Worm (Caenorhabditis elegans): ENCODE data around the gene F10E9.2.

The F10E9.2 gene

DNA sequence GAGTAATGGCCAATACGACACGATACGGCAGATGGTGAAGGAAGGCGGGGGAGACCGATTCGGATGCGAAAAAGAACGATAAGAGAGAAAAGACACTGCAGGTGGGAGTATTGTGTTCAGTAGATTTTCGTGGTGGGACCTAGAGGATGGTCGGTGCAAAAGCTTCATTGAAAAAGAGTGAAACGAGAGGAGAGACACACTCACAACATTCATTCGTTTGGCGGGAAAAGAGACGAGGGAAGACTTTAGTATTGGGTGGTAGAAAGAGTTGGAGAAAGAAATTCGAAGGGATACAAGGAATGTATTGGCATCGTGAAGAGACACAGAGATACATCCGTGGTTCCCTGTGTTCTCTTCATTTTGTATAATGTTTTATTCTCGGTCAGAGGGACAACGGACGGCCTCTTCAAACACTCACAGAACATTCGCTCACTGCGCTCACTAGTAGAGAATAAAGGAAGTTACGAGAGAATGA, 44.0 kb downstream of the F10E9.2 start (continued):
- TF ChIP-seq mxl-2 (GFP tag; conservative IDR thresholded peaks at IDR 0.05) = no peak
- TF ChIP-seq tag-97 (GFP tag; IDR thresholded peaks at IDR 0.05) = no peak
- no peak for TF ChIP-seq R02D3.7 (tag; optimal IDR thresholded peaks at IDR 0.05)
- no peak for TF ChIP-seq Y48G9A.11 (GFP tag; IDR thresholded peaks at IDR 0.05)
- no peak for TF ChIP-seq snpc-4 (tag; optimal IDR thresholded peaks at IDR 0.05)
- TF ChIP-seq attf-4 (tag; optimal IDR thresholded peaks at IDR 0.05) = no peak
- TF ChIP-seq lin-38 (GFP tag; IDR thresholded peaks at IDR 0.05) = peak; percentile 68
- TF ChIP-seq pha-4 (GFP tag; IDR thresholded peaks at IDR 0.05) = no peak
- peak; percentile 43 for TF ChIP-seq pha-4 (tag; optimal IDR thresholded peaks at IDR 0.05)
- TF ChIP-seq jun-1 (tag; optimal IDR thresholded peaks at IDR 0.05) = no peak
- TF ChIP-seq lim-7 (GFP tag; IDR thresholded peaks at IDR 0.05) = peak; percentile 49; the same call in 1 of the 2 replicates
- peak; percentile 66 for TF ChIP-seq nhr-28 (tag; optimal IDR thresholded peaks at IDR 0.05)
- TF ChIP-seq set-16 (GFP tag; IDR thresholded peaks at IDR 0.05) = no peak
- no peak for TF ChIP-seq nhr-237 (tag; optimal IDR thresholded peaks at IDR 0.05)
- TF ChIP-seq lin-29 (GFP tag; IDR thresholded peaks at IDR 0.05) = no peak
- TF ChIP-seq Y75B8A.6 (GFP tag; IDR thresholded peaks at IDR 0.05) = no peak
- peak; percentile 1 for TF ChIP-seq mes-2 (tag; optimal IDR thresholded peaks at IDR 0.05; ENCODE audit: poor library complexity, severe bottlenecking)
- no peak; the same call in 1 of the 2 replicates for TF ChIP-seq egl-43 (GFP tag; IDR thresholded peaks at IDR 0.05)
- TF ChIP-seq ceh-32 (tag; optimal IDR thresholded peaks at IDR 0.05; ENCODE audit: poor library complexity) = no peak
- no peak for TF ChIP-seq php-3 (GFP tag; IDR thresholded peaks at IDR 0.05)
- no peak for TF ChIP-seq lir-3 (tag; optimal IDR thresholded peaks at IDR 0.05)
- peak; percentile 62 for TF ChIP-seq nhr-48 (tag; optimal IDR thresholded peaks at IDR 0.05)
- peak in 1 of 2 experiments; percentile 49 for TF ChIP-seq hif-1 (tag; optimal IDR thresholded peaks at IDR 0.05)
- peak; percentile 58 for TF ChIP-seq nhr-77 (tag; optimal IDR thresholded peaks at IDR 0.05)
- TF ChIP-seq mxl-3 (GFP tag; optimal IDR thresholded peaks at IDR 0.05) = peak; percentile 71
- TF ChIP-seq nhr-76 (tag; optimal IDR thresholded peaks at IDR 0.05) = no peak
- TF ChIP-seq tra-1 (GFP tag; IDR thresholded peaks at IDR 0.05) = 0 out of 2 replicates have a peak, but pooled peaks have one; percentile 17
- no peak for TF ChIP-seq gei-8 (GFP tag; optimal IDR thresholded peaks at IDR 0.05)
- no peak for TF ChIP-seq spr-3 (GFP tag; optimal IDR thresholded peaks at IDR 0.05)
- TF ChIP-seq nhr-11 (tag; optimal IDR thresholded peaks at IDR 0.05) = peak; percentile 86
- peak; percentile 53; the same call in 1 of the 2 replicates for TF ChIP-seq dmd-6 (GFP tag; IDR thresholded peaks at IDR 0.05)
- TF ChIP-seq ceh-62 (tag; optimal IDR thresholded peaks at IDR 0.05) = no peak
- TF ChIP-seq hlh-11 (tag; optimal IDR thresholded peaks at IDR 0.05) = peak; percentile 83
- TF ChIP-seq ctbp-1 (GFP tag; IDR thresholded peaks at IDR 0.05) = peak; percentile 65
- no peak for TF ChIP-seq unc-130 (GFP tag; optimal IDR thresholded peaks at IDR 0.05)
- no peak for TF ChIP-seq aly-2 (tag; optimal IDR thresholded peaks at IDR 0.05)
- no peak for TF ChIP-seq fos-1 (tag; optimal IDR thresholded peaks at IDR 0.05)
- peak; percentile 51 for TF ChIP-seq T26A8.4 (GFP tag; IDR thresholded peaks at IDR 0.05)
- TF ChIP-seq duxl-1 (tag; optimal IDR thresholded peaks at IDR 0.05; ENCODE audit: poor library complexity) = peak; percentile 37
- TF ChIP-seq pqm-1 (tag; optimal IDR thresholded peaks at IDR 0.05) = peak; percentile 3
- TF ChIP-seq ZK546.5 (tag; optimal IDR thresholded peaks at IDR 0.05) = no peak
- no peak for TF ChIP-seq zip-11 (GFP tag; IDR thresholded peaks at IDR 0.05)
- no peak for TF ChIP-seq mdt-29 (GFP tag; IDR thresholded peaks at IDR 0.05)
- peak; percentile 50 for TF ChIP-seq F37D6.2 (tag; optimal IDR thresholded peaks at IDR 0.05)
- TF ChIP-seq madf-9 (GFP tag; conservative IDR thresholded peaks at IDR 0.05) = no peak
- TF ChIP-seq nhr-6 (tag; optimal IDR thresholded peaks at IDR 0.05) = peak; percentile 64
- TF ChIP-seq unc-39 (tag; optimal IDR thresholded peaks at IDR 0.05) = no peak
- TF ChIP-seq ZK337.2 (GFP tag; IDR thresholded peaks at IDR 0.05) = no peak
- TF ChIP-seq daf-19 (GFP tag; conservative IDR thresholded peaks at IDR 0.05) = no peak
- TF ChIP-seq lin-15B (tag; optimal IDR thresholded peaks at IDR 0.05) = no peak
- peak; percentile 79 for TF ChIP-seq lin-13 (GFP tag; optimal IDR thresholded peaks at IDR 0.05)
- no peak for TF ChIP-seq nhr-111 (GFP tag; optimal IDR thresholded peaks at IDR 0.05)

Data from whole organism, L4 larva.